Fruit fly (Drosophila melanogaster) whole organism, embryonic: Measurements from ENCODE around the gene CG45100.

Experiments
- Aef1 ChIP-seq: fragments of 200-800 bp; sonication (Bioruptor generic); IDR thresholded peaks from 3 replicates; pipeline ENCODE4 v1.3.6; 2022; ENCODE audit warnings: missing biosample characterization, missing genetic modification characterization
- Atf3 ChIP-seq: fragments of 200-800 bp; sonication (Bioruptor generic); optimal IDR thresholded peaks from 3 replicates; lab custom pipeline; 2016; ENCODE audit warnings: missing biosample characterization, missing genetic modification characterization
- CG10209 ChIP-seq: fragments of 200-800 bp; sonication (Bioruptor generic); optimal IDR thresholded peaks from 3 replicates; lab custom pipeline; 2017; ENCODE audit warnings: missing biosample characterization, mild to moderate bottlenecking, missing genetic modification characterization, missing genetic modification reagents
- CG11695 ChIP-seq: fragments of 200-800 bp; sonication (Bioruptor generic); IDR thresholded peaks from 3 replicates; pipeline ENCODE4 v1.3.6; 2022; ENCODE audit warnings: missing biosample characterization, missing genetic modification characterization
- CG12071 ChIP-seq: fragments of 200-800 bp; sonication (Bioruptor generic); optimal IDR thresholded peaks from 3 replicates; lab custom pipeline; 2018; ENCODE audit warnings: missing biosample characterization, mild to moderate bottlenecking, missing genetic modification characterization
- CG13424 ChIP-seq: fragments of 200-800 bp; sonication (Bioruptor generic); optimal IDR thresholded peaks from 2 replicates; lab custom pipeline; 2019; ENCODE audit warnings: missing biosample characterization, mild to moderate bottlenecking, missing genetic modification characterization, moderate library complexity
- CG14050 ChIP-seq: fragments of 200-800 bp; sonication (Bioruptor generic); IDR thresholded peaks from 3 replicates; pipeline ENCODE4 v1.3.6; 2022; ENCODE audit warnings: missing biosample characterization, missing genetic modification characterization
- CG14860 ChIP-seq: fragments of 200-800 bp; sonication (Bioruptor generic); IDR thresholded peaks from 3 replicates; pipeline ENCODE4 v1.3.6; 2022; ENCODE audit warnings: missing biosample characterization, missing genetic modification characterization; ENCODE audit not compliant: partially characterized antibody
- CG15479 ChIP-seq: fragments of 200-800 bp; sonication (Bioruptor generic); optimal IDR thresholded peaks from 3 replicates; lab custom pipeline; 2019; ENCODE audit warnings: missing biosample characterization, mild to moderate bottlenecking, missing genetic modification characterization, moderate library complexity
- CG15514 ChIP-seq: fragments of 200-800 bp; sonication (Bioruptor generic); optimal IDR thresholded peaks from 3 replicates; lab custom pipeline; 2017; ENCODE audit warnings: missing biosample characterization, missing genetic modification characterization, mild to moderate bottlenecking, moderate library complexity, missing genetic modification reagents
- CG1603 ChIP-seq: fragments of 200-800 bp; sonication (Bioruptor generic); optimal IDR thresholded peaks from 2 replicates; lab custom pipeline; 2019; ENCODE audit warnings: missing biosample characterization, mild to moderate bottlenecking, missing genetic modification characterization, moderate library complexity
- CG1792 ChIP-seq: fragments of 200-800 bp; sonication (Bioruptor generic); optimal IDR thresholded peaks from 2 replicates; lab custom pipeline; 2016; ENCODE audit warnings: missing biosample characterization, missing genetic modification characterization
- CG18262 ChIP-seq: fragments of 200-800 bp; optimal IDR thresholded peaks from 3 replicates; lab custom pipeline; 2019; ENCODE audit warnings: missing biosample characterization, mild to moderate bottlenecking, missing genetic modification characterization, moderate library complexity
- CG3065 ChIP-seq: fragments of 200-800 bp; sonication (Bioruptor generic); optimal IDR thresholded peaks from 2 replicates; lab custom pipeline; 2016; ENCODE audit warnings: missing biosample characterization, missing genetic modification characterization
- CG32767 ChIP-seq: fragments of 200-800 bp; sonication (Bioruptor generic); IDR thresholded peaks from 2 replicates; pipeline ENCODE4 v1.3.6; 2022; ENCODE audit warnings: missing biosample characterization, missing genetic modification characterization
- CG3995 ChIP-seq: fragments of 200-800 bp; sonication (Bioruptor generic); optimal IDR thresholded peaks from 3 replicates; lab custom pipeline; 2016; ENCODE audit warnings: missing biosample characterization, missing genetic modification characterization
- CG42726 ChIP-seq: fragments of 200-800 bp; sonication (Bioruptor generic); IDR thresholded peaks from 2 replicates; pipeline ENCODE4 v1.3.6; 2022; ENCODE audit warnings: missing biosample characterization, missing genetic modification characterization; ENCODE audit not compliant: partially characterized antibody
- CG4617 ChIP-seq: fragments of 200-800 bp; sonication (Bioruptor generic); optimal IDR thresholded peaks from 3 replicates; lab custom pipeline; 2016; ENCODE audit warnings: missing biosample characterization, missing genetic modification characterization, borderline replicate concordance
- CG4730 ChIP-seq: fragments of 200-800 bp; sonication (Bioruptor generic); IDR thresholded peaks from 2 replicates; pipeline ENCODE4 v1.3.6; 2022; ENCODE audit warnings: missing biosample characterization, missing genetic modification characterization
- CG8290 ChIP-seq, 3 experiments: fragments of 200-800 bp; sonication (Bioruptor generic); optimal IDR thresholded peaks; 2 replicates each; lab custom pipeline; 2016 to 2019; ENCODE audit warnings: missing biosample characterization in 3 of 3, missing genetic modification characterization in 3 of 3, mild to moderate bottlenecking in 2 of 3, moderate library complexity in 1 of 3
- CG8765 ChIP-seq: fragments of 200-800 bp; sonication (Bioruptor generic); IDR thresholded peaks from 2 replicates; pipeline ENCODE4 v1.3.6; 2022; ENCODE audit warnings: missing biosample characterization, missing genetic modification characterization
- D ChIP-seq, 2 experiments: fragments of 200-800 bp in 1 of 2; fragments of >200 bp in 1 of 2; sonication (Bioruptor generic) in 1 of 2; optimal IDR thresholded peaks; 2 replicates in 1 of 2; 3 replicates in 1 of 2; lab custom pipeline; 2017; ENCODE audit warnings: mild to moderate bottlenecking in 1 of 2, missing biosample characterization in 1 of 2, missing genetic modification characterization in 1 of 2, missing genetic modification reagents in 1 of 2
- H15 ChIP-seq: fragments of 200-800 bp; sonication (Bioruptor generic); IDR thresholded peaks from 3 replicates; pipeline ENCODE4 v1.3.6; 2022; ENCODE audit warnings: missing biosample characterization, missing genetic modification characterization
- MTF-1 ChIP-seq: fragments of 200-800 bp; sonication (Bioruptor generic); optimal IDR thresholded peaks from 2 replicates; lab custom pipeline; 2018; ENCODE audit warnings: missing biosample characterization, mild to moderate bottlenecking, missing genetic modification characterization, borderline replicate concordance
- NC2α ChIP-seq: fragments of 200-800 bp; sonication (Bioruptor generic); optimal IDR thresholded peaks from 2 replicates; lab custom pipeline; 2016; ENCODE audit warnings: missing biosample characterization, missing genetic modification characterization
- Nf-YB ChIP-seq: fragments of 200-800 bp; sonication (Bioruptor generic); optimal IDR thresholded peaks from 3 replicates; lab custom pipeline; 2019; ENCODE audit warnings: missing biosample characterization, mild to moderate bottlenecking, missing genetic modification characterization, moderate library complexity
- Opbp ChIP-seq: fragments of 200-800 bp; sonication (Bioruptor generic); IDR thresholded peaks from 3 replicates; pipeline ENCODE4 v1.3.6; 2022; ENCODE audit warnings: missing biosample characterization, missing genetic modification characterization; ENCODE audit not compliant: partially characterized antibody
- Scr ChIP-seq: fragments of 200-800 bp; sonication (Bioruptor generic); IDR thresholded peaks from 2 replicates; pipeline ENCODE4 v1.3.6; 2022; ENCODE audit warnings: missing biosample characterization, missing genetic modification characterization; ENCODE audit not compliant: partially characterized antibody
- Sin3A ChIP-seq: fragments of >200 bp; optimal IDR thresholded peaks from 2 replicates; lab custom pipeline; 2018
- Sry-δ ChIP-seq: fragments of 200-800 bp; sonication (Bioruptor generic); optimal IDR thresholded peaks from 2 replicates; lab custom pipeline; 2016; ENCODE audit warnings: missing biosample characterization, missing genetic modification characterization
- ato ChIP-seq: fragments of 200-800 bp; sonication (Bioruptor generic); IDR thresholded peaks from 2 replicates; pipeline ENCODE4 v1.3.6; 2022; ENCODE audit warnings: missing biosample characterization, missing genetic modification characterization; ENCODE audit not compliant: partially characterized antibody
- chif ChIP-seq, 2 experiments: fragments of 200-800 bp; sonication (Bioruptor generic); optimal IDR thresholded peaks; 3 replicates each; lab custom pipeline; 2016; ENCODE audit warnings: missing biosample characterization in 2 of 2, missing genetic modification characterization in 2 of 2
- ci ChIP-seq: fragments of 200-800 bp; sonication (Bioruptor generic); IDR thresholded peaks from 3 replicates; pipeline ENCODE4 v1.3.6; 2022; ENCODE audit warnings: missing biosample characterization, missing genetic modification characterization
- dan ChIP-seq: fragments of 200-800 bp; sonication (Bioruptor generic); IDR thresholded peaks from 2 replicates; pipeline ENCODE4 v1.3.6; 2022; ENCODE audit warnings: missing biosample characterization, missing genetic modification characterization
- dmrt11E ChIP-seq: fragments of 200-800 bp; sonication (Bioruptor generic); optimal IDR thresholded peaks from 3 replicates; lab custom pipeline; 2018; ENCODE audit warnings: missing biosample characterization, mild to moderate bottlenecking, missing genetic modification characterization, moderate library complexity
- fd64A ChIP-seq: fragments of 200-800 bp; sonication (Bioruptor generic); optimal IDR thresholded peaks from 3 replicates; lab custom pipeline; 2018; ENCODE audit warnings: missing biosample characterization, mild to moderate bottlenecking, missing genetic modification characterization
- grau ChIP-seq: fragments of 200-800 bp; optimal IDR thresholded peaks from 3 replicates; lab custom pipeline; 2019; ENCODE audit warnings: missing biosample characterization, mild to moderate bottlenecking, missing genetic modification characterization, moderate library complexity
- lab ChIP-seq: fragments of 200-800 bp; sonication (Bioruptor generic); optimal IDR thresholded peaks from 3 replicates; lab custom pipeline; 2017; ENCODE audit warnings: missing biosample characterization, missing genetic modification characterization, mild to moderate bottlenecking, moderate library complexity, missing genetic modification reagents
- lov ChIP-seq, 2 experiments: fragments of 200-800 bp in 1 of 2; fragments of >200 bp in 1 of 2; sonication (Bioruptor generic) in 1 of 2; IDR thresholded peaks in 1 of 2; optimal IDR thresholded peaks in 1 of 2; 2 replicates in 1 of 2; 3 replicates in 1 of 2; pipeline versions ENCODE4 v1.3.6 to Lab custom; 2017 to 2022; ENCODE audit warnings: missing biosample characterization in 1 of 2, missing genetic modification characterization in 1 of 2
- nau ChIP-seq: fragments of 200-800 bp; sonication (Bioruptor generic); optimal IDR thresholded peaks from 3 replicates; lab custom pipeline; 2017; ENCODE audit warnings: missing biosample characterization, mild to moderate bottlenecking, missing genetic modification characterization, missing genetic modification reagents
- onecut ChIP-seq: fragments of 200-800 bp; sonication (Bioruptor generic); IDR thresholded peaks from 2 replicates; pipeline ENCODE4 v1.3.6; 2022; ENCODE audit warnings: missing biosample characterization, missing genetic modification characterization
- pan ChIP-seq, 4 experiments: fragments of >200 bp in 3 of 4; fragments of 200-800 bp in 1 of 4; sonication (Bioruptor generic) in 1 of 4; optimal IDR thresholded peaks in 3 of 4; IDR thresholded peaks in 1 of 4; 2 replicates each; pipeline versions ENCODE4 v1.3.6 to Lab custom; 2017 to 2022; ENCODE audit warnings: missing biosample characterization in 2 of 4, missing genetic modification characterization in 2 of 4, mixed read lengths in 1 of 4
- pita ChIP-seq: fragments of 200-800 bp; sonication (Bioruptor generic); optimal IDR thresholded peaks from 2 replicates; lab custom pipeline; 2017; ENCODE audit warnings: missing biosample characterization, mild to moderate bottlenecking, missing genetic modification characterization
- ranshi ChIP-seq: fragments of 200-800 bp; sonication (Bioruptor generic); IDR thresholded peaks from 2 replicates; pipeline ENCODE4 v1.3.6; 2022; ENCODE audit warnings: missing biosample characterization, missing genetic modification characterization
- repo ChIP-seq: fragments of 200-800 bp; sonication (Bioruptor generic); optimal IDR thresholded peaks from 2 replicates; lab custom pipeline; 2016; ENCODE audit warnings: missing biosample characterization, missing genetic modification characterization
- ro ChIP-seq: fragments of 200-800 bp; sonication (Bioruptor generic); IDR thresholded peaks from 2 replicates; pipeline ENCODE4 v1.3.6; 2022; ENCODE audit warnings: missing biosample characterization, missing genetic modification characterization
- wek ChIP-seq: fragments of 200-800 bp; sonication (Bioruptor generic); optimal IDR thresholded peaks from 3 replicates; lab custom pipeline; 2018; ENCODE audit warnings: missing biosample characterization, mild to moderate bottlenecking, missing genetic modification characterization, moderate library complexity

The CG45100 gene

DNA sequence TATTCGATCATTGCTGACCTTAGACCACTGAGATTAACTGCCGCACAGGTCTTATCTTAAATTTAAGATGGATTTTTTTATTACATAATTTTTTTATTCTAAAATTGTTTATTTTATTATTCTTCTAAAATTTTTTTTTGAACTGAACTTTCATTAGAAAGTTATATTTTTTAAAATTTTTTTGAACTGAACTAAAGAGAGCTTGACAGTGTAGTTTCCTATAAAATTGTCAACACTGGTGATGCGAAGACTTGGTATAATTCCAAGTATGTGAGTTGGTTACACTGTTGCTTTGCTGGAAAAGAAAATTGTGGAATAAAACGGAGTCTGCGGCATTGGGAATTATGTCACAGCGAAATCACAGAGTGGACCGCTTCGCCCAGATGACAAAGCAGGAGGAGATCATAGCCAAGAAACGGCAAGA lies 10.9 kb upstream of the CG45100 start, which contains the start of gene CG31550 (continued):
- peak; percentile 18 for TF ChIP-seq CG1792 (GFP tag; lab: Kevin White, UChicago)
- no peak for TF ChIP-seq MTF-1
- no peak for TF ChIP-seq CG42726
- TF ChIP-seq dan (GFP tag; lab: Robert Waterston, UW) = no peak
- no peak for TF ChIP-seq ato
- TF ChIP-seq CG15514 (GFP tag; lab: Kevin White, UChicago) = peak; percentile 44
- peak; percentile 71 for TF ChIP-seq Aef1 (GFP tag; lab: Robert Waterston, UW)
- TF ChIP-seq CG8765 (GFP tag; lab: Robert Waterston, UW) = no peak
- TF ChIP-seq onecut (GFP tag; lab: Robert Waterston, UW) = 0 out of 2 replicates have a peak, but pooled peaks have one; percentile 30
- TF ChIP-seq CG14860 (GFP tag; lab: Robert Waterston, UW) = no peak
- no peak for TF ChIP-seq repo
- TF ChIP-seq ro = peak; percentile 49
- TF ChIP-seq chif (GFP tag; optimal IDR thresholded peaks at IDR 0.05; lab: Kevin White, UChicago) = peak; percentile 28 to 44
- peak; percentile 62; the same call in 2 of the 3 replicates for TF ChIP-seq CG14050
- no peak for TF ChIP-seq Sry-δ
- no peak for TF ChIP-seq CG1603
- no peak for TF ChIP-seq CG18262 (tag; lab: Kevin White, UChicago)
- no peak for TF ChIP-seq D (optimal IDR thresholded peaks at IDR 0.05; lab: Kevin White, UChicago)
- no peak for TF ChIP-seq D (GFP tag; optimal IDR thresholded peaks at IDR 0.05; lab: Kevin White, UChicago)
- peak; percentile 78 for TF ChIP-seq grau (tag; lab: Kevin White, UChicago)
- peak; percentile 76 for TF ChIP-seq ci (GFP tag; lab: Robert Waterston, UW)
- TF ChIP-seq CG11695 = peak; percentile 69; the same call in 2 of the 3 replicates
- TF ChIP-seq pita (GFP tag; lab: Kevin White, UChicago) = no peak
- TF ChIP-seq ranshi (GFP tag; lab: Robert Waterston, UW) = peak; percentile 78
- TF ChIP-seq CG10209 (GFP tag; lab: Kevin White, UChicago) = peak; percentile 60
- TF ChIP-seq CG8290 (GFP tag; optimal IDR thresholded peaks at IDR 0.05; lab: Kevin White, UChicago) = peak; percentile 67
- no peak for TF ChIP-seq CG8290 (tag; optimal IDR thresholded peaks at IDR 0.05; lab: Kevin White, UChicago)
- TF ChIP-seq wek (GFP tag; lab: Kevin White, UChicago) = peak; percentile 6
- peak; percentile 14 for TF ChIP-seq CG3995 (GFP tag; lab: Kevin White, UChicago)
- TF ChIP-seq Atf3 = peak; percentile 11
- TF ChIP-seq CG3065 (GFP tag; lab: Kevin White, UChicago) = no peak
- no peak for TF ChIP-seq Sin3A
- TF ChIP-seq CG32767 (GFP tag; lab: Robert Waterston, UW) = peak; percentile 57; the same call in 1 of the 2 replicates
- TF ChIP-seq Opbp (GFP tag; lab: Robert Waterston, UW) = no peak
- TF ChIP-seq fd64A = no peak
- TF ChIP-seq CG4730 (GFP tag; lab: Robert Waterston, UW) = peak; percentile 67
- TF ChIP-seq CG13424 (tag; lab: Kevin White, UChicago) = peak; percentile 77
- TF ChIP-seq dmrt11E (tag; lab: Kevin White, UChicago) = peak; percentile 75
- TF ChIP-seq lab (GFP tag; lab: Kevin White, UChicago) = no peak
- peak; percentile 42 for TF ChIP-seq Nf-YB
- TF ChIP-seq lov (optimal IDR thresholded peaks at IDR 0.05; lab: Kevin White, UChicago) = no peak
- TF ChIP-seq lov (GFP tag; IDR thresholded peaks at IDR 0.05; lab: Robert Waterston, UW) = 0 out of 3 replicates have a peak, but pooled peaks have one; percentile 20
- no peak for TF ChIP-seq nau (GFP tag; lab: Kevin White, UChicago)
- peak; percentile 72; the same call in 2 of the 3 replicates for TF ChIP-seq H15 (GFP tag; lab: Robert Waterston, UW)
- TF ChIP-seq pan (optimal IDR thresholded peaks at IDR 0.05; lab: Kevin White, UChicago) = no peak
- peak in 1 of 2 experiments; percentile 77 for TF ChIP-seq pan (GFP tag; optimal IDR thresholded peaks at IDR 0.05 in 1 of 2, IDR thresholded peaks at IDR 0.05 in 1 of 2)
- TF ChIP-seq CG12071 (GFP tag; lab: Kevin White, UChicago) = no peak
- no peak for TF ChIP-seq CG15479
- peak; percentile 75 for TF ChIP-seq CG4617 (GFP tag; lab: Kevin White, UChicago)
- no peak for TF ChIP-seq Scr (GFP tag; lab: Robert Waterston, UW)
- TF ChIP-seq NC2α (GFP tag; lab: Kevin White, UChicago) = no peak
